Worm (Caenorhabditis elegans) whole organism, L4 larva: ENCODE data around the gene cal-7.

ENCODE experiments used
- mxl-3 ChIP-seq: fragments of 200-800 bp; sonication (Bioruptor generic); optimal IDR thresholded peaks from 2 replicates; lab custom pipeline; 2018; ENCODE audit warnings: mild to moderate bottlenecking, missing genetic modification characterization, missing compliant biosample characterization
- nhr-25 ChIP-seq: sonication (generic microtip); optimal IDR thresholded peaks from 2 replicates; lab custom pipeline; 2017; ENCODE audit warnings: missing genetic modification characterization, mild to moderate bottlenecking, missing compliant biosample characterization, antibody characterized with exemption, moderate library complexity, borderline replicate concordance; ENCODE audit not compliant: insufficient read depth
- ztf-11 ChIP-seq: fragments of 150-350 bp; optimal IDR thresholded peaks from 2 replicates; lab custom pipeline; 2014; ENCODE audit warnings: missing biosample characterization, missing genetic modification characterization
- ztf-7 ChIP-seq: fragments of 150-350 bp; optimal IDR thresholded peaks from 2 replicates; lab custom pipeline; 2014; ENCODE audit warnings: missing biosample characterization, missing genetic modification characterization

- TF ChIP-seq ztf-7 (tag; lab: Kevin White, UChicago) (no peak), mxl-3 (GFP tag; lab: Kevin White, UChicago) (no peak), nhr-25 (tag; lab: Kevin White, UChicago) (no peak), ztf-11 (tag; lab: Kevin White, UChicago) (no peak)
Measured at ce11 chrV:9706592-9706991, 27.3 kb upstream of the cal-7 start.
